Fruit fly (Drosophila melanogaster) whole organism, embryonic: ENCODE results near the gene CG9733.

ENCODE experiments used
- Abd-B ChIP-seq: fragments of 200-800 bp; sonication (Bioruptor generic); optimal IDR thresholded peaks from 2 replicates; lab custom pipeline; 2018; ENCODE audit warnings: missing biosample characterization, mild to moderate bottlenecking, missing genetic modification characterization, moderate library complexity
- Adf1 ChIP-seq: fragments of 200-800 bp; sonication (Bioruptor generic); IDR thresholded peaks from 2 replicates; pipeline ENCODE4 v1.3.6; 2022; ENCODE audit warnings: missing biosample characterization, missing genetic modification characterization
- Aef1 ChIP-seq: fragments of 200-800 bp; sonication (Bioruptor generic); IDR thresholded peaks from 3 replicates; pipeline ENCODE4 v1.3.6; 2022; ENCODE audit warnings: missing biosample characterization, missing genetic modification characterization
- Atf6 ChIP-seq: fragments of 200-800 bp; sonication (Bioruptor generic); IDR thresholded peaks from 2 replicates; pipeline ENCODE4 v1.3.6; 2022; ENCODE audit warnings: missing biosample characterization, missing genetic modification characterization
- B-H1 ChIP-seq: fragments of 200-800 bp; sonication (Bioruptor generic); IDR thresholded peaks from 3 replicates; pipeline ENCODE4 v1.3.6; 2022; ENCODE audit warnings: missing biosample characterization, missing genetic modification characterization
- Bdp1 ChIP-seq: fragments of 200-800 bp; sonication (Bioruptor generic); optimal IDR thresholded peaks from 3 replicates; lab custom pipeline; 2016; ENCODE audit warnings: missing biosample characterization, missing genetic modification characterization
- CG10431 ChIP-seq: fragments of 200-800 bp; sonication (Bioruptor generic); optimal IDR thresholded peaks from 3 replicates; lab custom pipeline; 2018; ENCODE audit warnings: missing biosample characterization, mild to moderate bottlenecking, missing genetic modification characterization
- CG10543 ChIP-seq: fragments of 200-800 bp; sonication (Bioruptor generic); optimal IDR thresholded peaks from 3 replicates; lab custom pipeline; 2017; ENCODE audit warnings: missing biosample characterization, mild to moderate bottlenecking, missing genetic modification characterization, moderate library complexity
- CG11398 ChIP-seq: fragments of 200-800 bp; sonication (Bioruptor generic); optimal IDR thresholded peaks from 2 replicates; lab custom pipeline; 2016; ENCODE audit warnings: missing biosample characterization, missing genetic modification characterization
- CG11723 ChIP-seq: fragments of 200-800 bp; sonication (Bioruptor generic); optimal IDR thresholded peaks from 2 replicates; lab custom pipeline; 2017; ENCODE audit warnings: missing biosample characterization, mild to moderate bottlenecking, missing genetic modification characterization
- CG12071 ChIP-seq: fragments of 200-800 bp; sonication (Bioruptor generic); optimal IDR thresholded peaks from 3 replicates; lab custom pipeline; 2018; ENCODE audit warnings: missing biosample characterization, mild to moderate bottlenecking, missing genetic modification characterization
- CG12104 ChIP-seq: fragments of 200-800 bp; sonication (Bioruptor generic); optimal IDR thresholded peaks from 3 replicates; lab custom pipeline; 2016; ENCODE audit warnings: missing biosample characterization, missing genetic modification characterization
- CG12299 ChIP-seq: fragments of 200-800 bp; sonication (Bioruptor generic); optimal IDR thresholded peaks from 2 replicates; lab custom pipeline; 2018; ENCODE audit warnings: missing biosample characterization, mild to moderate bottlenecking, missing genetic modification characterization
- CG12744 ChIP-seq: fragments of 200-800 bp; sonication (Bioruptor generic); optimal IDR thresholded peaks from 2 replicates; lab custom pipeline; 2016; ENCODE audit warnings: missing biosample characterization, missing genetic modification characterization
- CG13287 ChIP-seq: fragments of 200-800 bp; sonication (Bioruptor generic); IDR thresholded peaks from 2 replicates; pipeline ENCODE4 v1.3.6; 2022; ENCODE audit warnings: missing biosample characterization, missing genetic modification characterization; ENCODE audit not compliant: partially characterized antibody
- CG14710 ChIP-seq: fragments of 200-800 bp; sonication (Bioruptor generic); optimal IDR thresholded peaks from 3 replicates; lab custom pipeline; 2019; ENCODE audit warnings: missing biosample characterization, mild to moderate bottlenecking, missing genetic modification characterization, moderate library complexity
- CG2875 ChIP-seq: fragments of 200-800 bp; sonication (Bioruptor generic); optimal IDR thresholded peaks from 2 replicates; lab custom pipeline; 2017; ENCODE audit warnings: missing biosample characterization, mild to moderate bottlenecking, missing genetic modification characterization, missing genetic modification reagents
- CG34224 ChIP-seq: fragments of 200-800 bp; sonication (Bioruptor generic); IDR thresholded peaks from 3 replicates; pipeline ENCODE4 v1.3.6; 2022; ENCODE audit warnings: missing biosample characterization, missing genetic modification characterization; ENCODE audit not compliant: partially characterized antibody
- CG4282 ChIP-seq: fragments of 200-800 bp; sonication (Bioruptor generic); optimal IDR thresholded peaks from 2 replicates; lab custom pipeline; 2016; ENCODE audit warnings: missing biosample characterization, missing genetic modification characterization
- CG43689 ChIP-seq: fragments of 200-800 bp; sonication (Bioruptor generic); IDR thresholded peaks from 2 replicates; pipeline ENCODE4 v1.3.6; 2022; ENCODE audit warnings: missing biosample characterization, missing genetic modification characterization
- CG7928 ChIP-seq: fragments of 200-800 bp; sonication (Bioruptor generic); optimal IDR thresholded peaks from 2 replicates; lab custom pipeline; 2017; ENCODE audit warnings: missing biosample characterization, mild to moderate bottlenecking, missing genetic modification characterization
- D ChIP-seq, 2 experiments: fragments of 200-800 bp in 1 of 2; fragments of >200 bp in 1 of 2; sonication (Bioruptor generic) in 1 of 2; optimal IDR thresholded peaks; 2 replicates in 1 of 2; 3 replicates in 1 of 2; lab custom pipeline; 2017; ENCODE audit warnings: mild to moderate bottlenecking in 1 of 2, missing biosample characterization in 1 of 2, missing genetic modification characterization in 1 of 2, missing genetic modification reagents in 1 of 2
- Dbx ChIP-seq: fragments of 200-800 bp; sonication (Bioruptor generic); IDR thresholded peaks from 3 replicates; pipeline ENCODE4 v1.3.6; 2022; ENCODE audit warnings: missing biosample characterization, missing genetic modification characterization
- Gsc ChIP-seq: fragments of 200-800 bp; sonication (Bioruptor generic); IDR thresholded peaks from 2 replicates; pipeline ENCODE4 v1.3.6; 2022; ENCODE audit warnings: missing biosample characterization, missing genetic modification characterization
- H15 ChIP-seq: fragments of 200-800 bp; sonication (Bioruptor generic); IDR thresholded peaks from 3 replicates; pipeline ENCODE4 v1.3.6; 2022; ENCODE audit warnings: missing biosample characterization, missing genetic modification characterization
- HLH54F ChIP-seq: fragments of 200-800 bp; sonication (Bioruptor generic); optimal IDR thresholded peaks from 3 replicates; lab custom pipeline; 2016; ENCODE audit warnings: missing biosample characterization, missing genetic modification characterization
- HLHmδ ChIP-seq: fragments of 200-800 bp; sonication (Bioruptor generic); optimal IDR thresholded peaks from 2 replicates; lab custom pipeline; 2018; ENCODE audit warnings: missing biosample characterization, mild to moderate bottlenecking, missing genetic modification characterization, moderate library complexity
- Lpt ChIP-seq: fragments of >200 bp; optimal IDR thresholded peaks from 2 replicates; lab custom pipeline; 2018; ENCODE audit warnings: missing biosample characterization, missing genetic modification characterization
- Nf-YB ChIP-seq: fragments of 200-800 bp; sonication (Bioruptor generic); optimal IDR thresholded peaks from 3 replicates; lab custom pipeline; 2019; ENCODE audit warnings: missing biosample characterization, mild to moderate bottlenecking, missing genetic modification characterization, moderate library complexity
- Nf-YC ChIP-seq: fragments of 200-800 bp; optimal IDR thresholded peaks from 3 replicates; lab custom pipeline; 2019; ENCODE audit warnings: missing biosample characterization, mild to moderate bottlenecking, missing genetic modification characterization, moderate library complexity
- Rx ChIP-seq: fragments of 200-800 bp; sonication (Bioruptor generic); IDR thresholded peaks from 2 replicates; pipeline ENCODE4 v1.3.6; 2022; ENCODE audit warnings: missing biosample characterization, missing genetic modification characterization
- Sox100B ChIP-seq: fragments of 200-800 bp; sonication (Bioruptor generic); optimal IDR thresholded peaks from 3 replicates; lab custom pipeline; 2018; ENCODE audit warnings: missing biosample characterization, mild to moderate bottlenecking, missing genetic modification characterization
- Ssrp ChIP-seq: fragments of 200-800 bp; sonication (Bioruptor generic); optimal IDR thresholded peaks from 2 replicates; lab custom pipeline; 2018; ENCODE audit warnings: missing biosample characterization, mild to moderate bottlenecking, missing genetic modification characterization, moderate library complexity
- Xrp1 ChIP-seq: fragments of 200-800 bp; sonication (Bioruptor generic); IDR thresholded peaks from 2 replicates; pipeline ENCODE4 v1.3.6; 2022; ENCODE audit warnings: missing biosample characterization, missing genetic modification characterization
- abd-A ChIP-seq: fragments of 200-800 bp; sonication (Bioruptor generic); optimal IDR thresholded peaks from 3 replicates; lab custom pipeline; 2019; ENCODE audit warnings: missing biosample characterization, mild to moderate bottlenecking, missing genetic modification characterization, moderate library complexity
- dpn ChIP-seq, 2 experiments: fragments of 200-800 bp; sonication (Bioruptor generic); optimal IDR thresholded peaks; 3 replicates each; lab custom pipeline; 2016; ENCODE audit warnings: missing biosample characterization in 2 of 2, missing genetic modification characterization in 2 of 2
- ewg ChIP-seq: fragments of 200-800 bp; sonication (Bioruptor generic); optimal IDR thresholded peaks from 3 replicates; lab custom pipeline; 2017; ENCODE audit warnings: mild to moderate bottlenecking, missing biosample characterization, missing genetic modification reagents, missing genetic modification characterization
- fu2 ChIP-seq: fragments of 200-800 bp; sonication (Bioruptor generic); optimal IDR thresholded peaks from 2 replicates; lab custom pipeline; 2016; ENCODE audit warnings: missing biosample characterization, missing genetic modification characterization
- gce ChIP-seq: fragments of 200-800 bp; sonication (Bioruptor generic); IDR thresholded peaks from 3 replicates; pipeline ENCODE4 v1.3.6; 2022; ENCODE audit warnings: missing biosample characterization, missing genetic modification characterization
- insv ChIP-seq, 2 experiments: fragments of 200-800 bp; sonication (Bioruptor generic); optimal IDR thresholded peaks; 3 replicates each; lab custom pipeline; 2016 to 2018; ENCODE audit warnings: missing biosample characterization in 2 of 2, missing genetic modification characterization in 2 of 2
- jigr1 ChIP-seq: fragments of 200-800 bp; sonication (Bioruptor generic); IDR thresholded peaks from 3 replicates; pipeline ENCODE4 v1.3.6; 2022; ENCODE audit warnings: missing biosample characterization, missing genetic modification characterization
- jing ChIP-seq: fragments of 200-800 bp; sonication (Bioruptor generic); optimal IDR thresholded peaks from 2 replicates; lab custom pipeline; 2018; ENCODE audit warnings: missing biosample characterization, mild to moderate bottlenecking, missing genetic modification characterization
- peb ChIP-seq: fragments of 200-800 bp; sonication (Bioruptor generic); IDR thresholded peaks from 2 replicates; pipeline ENCODE4 v1.3.6; 2022; ENCODE audit warnings: missing biosample characterization, missing genetic modification characterization
- prd ChIP-seq, 3 experiments: fragments of >200 bp in 2 of 3; fragments of 200-800 bp in 1 of 3; sonication (Bioruptor generic) in 1 of 3; optimal IDR thresholded peaks in 2 of 3; IDR thresholded peaks in 1 of 3; 2 replicates in 2 of 3; 3 replicates in 1 of 3; pipeline versions ENCODE4 v1.3.6 to Lab custom; 2017 to 2022; ENCODE audit warnings: missing biosample characterization in 1 of 3, missing genetic modification characterization in 1 of 3
- slbo ChIP-seq: fragments of 200-800 bp; sonication (Bioruptor generic); IDR thresholded peaks from 2 replicates; pipeline ENCODE4 v1.3.6; 2022; ENCODE audit warnings: missing biosample characterization, missing genetic modification characterization
- tgo ChIP-seq: fragments of 200-800 bp; sonication (Bioruptor generic); IDR thresholded peaks from 3 replicates; pipeline ENCODE4 v1.3.6; 2022; ENCODE audit warnings: missing biosample characterization, missing genetic modification characterization
- z ChIP-seq: fragments of 200-800 bp; sonication (Bioruptor generic); IDR thresholded peaks from 3 replicates; pipeline ENCODE4 v1.3.6; 2022; ENCODE audit warnings: missing biosample characterization, missing genetic modification characterization

The CG9733 gene

DNA sequence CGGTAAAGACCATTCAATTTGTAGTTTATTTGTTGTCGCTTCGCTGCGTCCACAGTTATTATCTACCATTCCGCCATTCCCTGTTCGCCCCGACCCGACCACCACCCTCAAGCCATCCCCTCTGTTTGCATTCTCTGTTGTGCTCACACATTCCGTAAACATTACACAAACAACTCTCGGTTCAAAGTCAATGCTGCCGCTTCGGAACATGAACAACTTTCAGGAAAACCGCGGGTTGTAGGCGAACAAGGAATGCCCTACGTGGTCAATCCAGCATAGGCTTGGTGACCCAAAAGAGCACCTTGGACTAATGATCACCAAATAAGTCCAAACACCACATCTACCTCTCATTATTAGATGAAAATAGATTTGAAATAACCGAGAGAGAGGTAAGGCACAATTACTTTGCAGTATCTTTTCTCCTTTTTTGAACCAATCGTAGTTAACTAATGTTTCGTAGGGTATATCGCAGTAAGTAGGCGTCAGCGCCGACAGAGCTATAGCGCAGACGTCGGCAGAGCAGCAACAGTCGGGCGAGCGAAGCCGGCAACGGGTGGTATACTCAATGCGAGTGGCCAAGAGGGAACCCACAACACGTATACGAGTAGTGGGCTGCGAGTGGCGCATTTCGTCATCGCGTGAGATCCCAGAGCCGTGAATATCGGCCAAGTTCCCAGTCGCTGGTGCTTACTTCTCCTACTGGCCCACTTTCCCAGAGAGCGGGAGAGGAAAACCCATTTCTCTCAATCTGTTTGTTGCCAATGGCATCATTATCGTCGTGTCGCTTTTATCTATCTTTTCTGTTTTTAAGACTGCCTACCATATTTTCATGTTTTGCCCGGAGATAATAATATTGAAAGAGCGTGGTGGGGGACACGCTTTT, 43.2 kb downstream of the CG9733 start (continued):
- TF ChIP-seq CG10431 (GFP tag; lab: Kevin White, UChicago) (peak; percentile 42), Sox100B (peak; percentile 96), CG34224 (peak; percentile 32; the same call in 1 of the 3 replicates), Bdp1 (GFP tag; lab: Kevin White, UChicago) (peak; percentile 81), Adf1 (GFP tag; lab: Robert Waterston, UW) (peak; percentile 99), peb (GFP tag; lab: Robert Waterston, UW) (peak; percentile 83; the same call in 1 of the 2 replicates), CG11398 (peak; percentile 93), CG11723 (peak; percentile 95), Ssrp (tag; lab: Kevin White, UChicago) (peak; percentile 90), CG12071 (GFP tag; lab: Kevin White, UChicago) (peak; percentile 96), Rx (peak; percentile 91), CG43689 (GFP tag; lab: Robert Waterston, UW) (peak; percentile 92), HLH54F (peak; percentile 94), Atf6 (peak; percentile 98), jing (GFP tag; lab: Kevin White, UChicago) (peak; percentile 93), Gsc (GFP tag; lab: Robert Waterston, UW) (peak; percentile 82; the same call in 1 of the 2 replicates), gce (GFP tag; lab: Robert Waterston, UW) (peak; percentile 86), CG12104 (GFP tag; lab: Kevin White, UChicago) (peak; percentile 96), dpn (GFP tag; optimal IDR thresholded peaks at IDR 0.05; lab: Kevin White, UChicago) (peak; percentile 96 to 99), H15 (GFP tag; lab: Robert Waterston, UW) (peak; percentile 79; the same call in 2 of the 3 replicates), CG7928 (GFP tag; lab: Kevin White, UChicago) (peak; percentile 77), tgo (GFP tag; lab: Robert Waterston, UW) (peak; percentile 92), CG13287 (GFP tag; lab: Robert Waterston, UW) (peak; percentile 21; the same call in 1 of the 2 replicates), Dbx (peak; percentile 97), Xrp1 (GFP tag; lab: Robert Waterston, UW) (peak; percentile 93), CG12299 (tag; lab: Kevin White, UChicago) (peak; percentile 82), insv (GFP tag; optimal IDR thresholded peaks at IDR 0.05; lab: Kevin White, UChicago) (peak in 1 of 2 experiments; percentile 8), abd-A (tag; lab: Kevin White, UChicago) (peak; percentile 96), fu2 (GFP tag; lab: Kevin White, UChicago) (peak; percentile 94), Lpt (GFP tag; lab: Kevin White, UChicago) (no peak), ewg (GFP tag; lab: Kevin White, UChicago) (peak; percentile 82), CG2875 (GFP tag; lab: Kevin White, UChicago) (peak; percentile 86), CG14710 (peak; percentile 95), B-H1 (peak; percentile 84), CG10543 (GFP tag; lab: Kevin White, UChicago) (peak; percentile 92), Aef1 (GFP tag; lab: Robert Waterston, UW) (peak; percentile 98), Nf-YC (tag; lab: Kevin White, UChicago) (peak; percentile 86), HLHmδ (GFP tag; lab: Kevin White, UChicago) (peak; percentile 90), D (optimal IDR thresholded peaks at IDR 0.05; lab: Kevin White, UChicago) (no peak), D (GFP tag; optimal IDR thresholded peaks at IDR 0.05; lab: Kevin White, UChicago) (peak; percentile 97), prd (optimal IDR thresholded peaks at IDR 0.05; lab: Kevin White, UChicago) (no peak), prd (GFP tag; IDR thresholded peaks at IDR 0.05; lab: Robert Waterston, UW) (peak; percentile 95), CG4282 (peak; percentile 82), Abd-B (GFP tag; lab: Kevin White, UChicago) (peak; percentile 97), jigr1 (GFP tag; lab: Robert Waterston, UW) (peak; percentile 92), z (GFP tag; lab: Robert Waterston, UW) (peak; percentile 66; the same call in 1 of the 3 replicates), slbo (GFP tag; lab: Robert Waterston, UW) (peak; percentile 92), CG12744 (GFP tag; lab: Kevin White, UChicago) (peak; percentile 88), Nf-YB (GFP tag; lab: Kevin White, UChicago) (peak; percentile 81)
